Worm (Caenorhabditis elegans): Measurements from ENCODE around the gene C45B11.6.

DNA sequence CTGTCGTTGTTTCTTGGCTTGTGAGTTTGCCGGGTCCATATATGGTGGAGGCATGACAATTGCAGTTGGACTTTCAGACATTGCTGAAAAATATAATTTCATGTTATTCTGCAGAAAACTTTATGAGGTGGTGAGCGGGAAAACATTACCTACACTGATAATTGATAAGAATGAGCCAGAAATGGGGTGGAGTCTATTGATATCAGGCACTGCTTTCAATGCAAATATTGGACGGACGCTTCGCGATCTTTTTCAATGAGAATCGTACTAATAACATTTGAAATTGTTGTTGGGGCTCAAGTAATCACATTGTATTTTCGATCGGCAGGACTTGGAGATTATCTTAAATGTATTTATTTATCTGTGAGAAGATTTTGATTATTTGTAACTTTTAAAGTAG lies 15.3 kb downstream of the C45B11.6 start, which contains the start of gene T04C12.1:
- TF ChIP-seq ama-1 (optimal IDR thresholded peaks at IDR 0.05) (no peak), ceh-31 (tag; optimal IDR thresholded peaks at IDR 0.05) (no peak)

Data from whole organism, late embryonic.